Worm (Caenorhabditis elegans): ENCODE results near the gene duxl-1.

DNA sequence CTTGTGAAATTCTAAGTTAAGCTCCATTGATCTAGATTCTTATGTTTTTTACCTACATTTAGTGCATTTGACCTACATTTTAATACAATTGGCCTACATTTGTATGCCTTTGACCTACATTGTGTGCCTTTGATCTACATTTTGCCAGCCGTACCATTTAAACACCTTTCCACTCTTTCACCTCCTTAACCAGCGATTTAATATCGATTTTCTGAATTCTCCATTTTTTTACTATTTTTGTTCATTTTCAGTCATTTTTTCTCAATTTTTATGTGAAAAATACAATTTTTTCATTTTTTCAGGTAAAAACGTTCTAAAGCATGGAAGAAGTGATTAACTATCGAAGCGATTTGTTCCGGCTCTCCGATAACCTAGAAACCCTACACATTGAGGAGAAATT is 49.4 kb downstream of the duxl-1 start, which contains the start of gene btb-7:
- TF ChIP-seq him-1 (tag; optimal IDR thresholded peaks at IDR 0.05) (no peak), W03F9.2 (tag; optimal IDR thresholded peaks at IDR 0.05) (no peak), dao-5 (tag; optimal IDR thresholded peaks at IDR 0.05) (no peak)

Measured in whole organism, L4/young adult.